Fruit fly (Drosophila melanogaster) Kc167 (cell line): Measurements from ENCODE around the gene CG32572.

ENCODE experiments used
- Myc ChIP-seq: fragments of >200 bp; optimal IDR thresholded peaks from 2 replicates; lab custom pipeline; 2017; ENCODE audit warnings: missing external identifiers
- Sin3A ChIP-seq: fragments of >200 bp; optimal IDR thresholded peaks from 2 replicates; lab custom pipeline; 2018; ENCODE audit warnings: missing external identifiers
- insv ChIP-seq: fragments of >200 bp; optimal IDR thresholded peaks from 3 replicates; lab custom pipeline; 2018; ENCODE audit warnings: missing external identifiers
- psq ChIP-seq: fragments of >200 bp; optimal IDR thresholded peaks from 2 replicates; lab custom pipeline; 2017; ENCODE audit warnings: missing external identifiers

DNA sequence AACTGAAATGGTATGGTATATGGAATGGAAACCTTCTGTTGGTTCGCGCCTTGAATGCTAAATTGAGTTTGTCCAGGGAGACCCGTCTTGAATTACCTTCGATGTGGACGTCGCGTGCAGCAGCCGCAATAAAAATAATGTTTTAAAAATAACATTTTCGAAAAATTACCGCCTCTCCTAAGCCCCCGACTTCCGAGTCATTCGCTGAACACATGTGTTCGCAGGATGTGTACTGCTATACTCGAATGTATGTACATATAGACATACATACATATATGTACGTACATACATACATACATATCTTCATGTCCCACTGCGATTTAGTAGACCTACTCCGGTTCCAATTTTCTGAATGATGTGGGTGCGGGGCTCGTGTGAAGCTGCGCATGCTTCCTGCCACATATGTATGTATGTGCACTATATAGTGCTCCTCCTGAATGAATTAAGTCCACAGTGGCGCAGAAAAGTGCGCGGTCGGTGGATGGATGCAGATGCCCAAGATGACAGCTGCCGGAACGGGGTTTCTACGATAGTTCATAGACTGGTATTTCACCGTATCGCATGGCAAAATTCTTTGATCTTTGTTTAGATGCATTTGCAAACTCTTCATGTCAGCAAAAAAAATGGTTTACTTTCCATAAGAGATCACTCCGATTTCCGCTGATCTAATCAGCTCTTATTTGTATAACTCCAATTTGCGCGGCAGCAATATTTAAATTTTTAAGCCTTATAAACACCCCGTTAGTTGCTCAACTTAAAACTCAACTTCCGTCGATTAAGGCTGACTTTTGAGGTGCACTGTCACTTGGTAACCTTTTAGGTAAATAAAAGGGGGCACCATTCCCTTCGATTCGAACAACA, 53.4 kb downstream of the CG32572 start:
- TF ChIP-seq Myc (no peak), Sin3A (lab: Kevin White, UChicago) (no peak), psq (lab: Kevin White, UChicago) (no peak), insv (lab: Kevin White, UChicago) (no peak)
